Worm (Caenorhabditis elegans) whole organism, L4 larva: ENCODE measurements around the gene sco-1.

Experiments used
- Y105C5A.15 ChIP-seq: fragments of 200-800 bp; sonication (Bioruptor generic); IDR thresholded peaks from 2 replicates; pipeline ENCODE4 v1.3.6; 2022; ENCODE audit warnings: missing genetic modification characterization, missing compliant biosample characterization
- attf-4 ChIP-seq: sonication (generic microtip); optimal IDR thresholded peaks from 3 replicates; lab custom pipeline; 2017; ENCODE audit warnings: missing biosample characterization, missing genetic modification characterization
- daf-12 ChIP-seq: fragments of 150-350 bp; optimal IDR thresholded peaks from 2 replicates; lab custom pipeline; 2014; ENCODE audit warnings: missing biosample characterization, missing genetic modification reagents, missing genetic modification characterization
- lsy-2 ChIP-seq, 2 experiments: fragments of 150-350 bp in 1 of 2; sonication (generic microtip) in 1 of 2; optimal IDR thresholded peaks; 2 replicates each; lab custom pipeline; 2014 to 2017; ENCODE audit warnings: missing biosample characterization in 2 of 2, missing genetic modification characterization in 2 of 2

DNA sequence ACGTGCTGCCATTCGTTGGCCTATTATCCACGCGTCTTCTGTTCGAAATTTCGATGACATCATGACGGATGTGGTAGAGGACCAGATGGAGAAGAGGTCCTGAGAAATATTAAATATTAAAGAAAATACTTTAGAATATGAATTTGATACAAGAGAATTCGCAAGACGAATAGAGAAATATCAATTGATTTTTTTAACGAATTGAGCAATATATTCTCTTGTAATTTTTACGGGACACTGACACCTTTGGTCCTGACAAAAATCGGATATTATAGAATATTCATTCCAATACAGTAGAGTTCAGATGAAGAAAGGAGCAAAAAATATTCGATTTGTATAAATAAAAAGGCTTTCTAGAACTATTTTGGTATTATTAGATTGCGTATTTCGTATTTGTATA, 11.3 kb upstream of the sco-1 start, which contains the start of gene C01F1.6:
- TF ChIP-seq Y105C5A.15 (GFP tag; lab: Robert Waterston, UW) (no peak), daf-12 (tag; lab: Kevin White, UChicago) (no peak), attf-4 (no peak), lsy-2 (tag; optimal IDR thresholded peaks at IDR 0.05; lab: Kevin White, UChicago) (no peak)
